Worm (Caenorhabditis elegans) whole organism, L1 larva: ENCODE data around the gene nhr-254.

Experiments used
- C34B4.2 ChIP-seq: sonication (generic microtip); optimal IDR thresholded peaks from 2 replicates; lab custom pipeline; 2017; ENCODE audit warnings: mild to moderate bottlenecking, missing genetic modification characterization, missing compliant biosample characterization
- aly-2 ChIP-seq: fragments of 150-350 bp; optimal IDR thresholded peaks from 2 replicates; lab custom pipeline; 2014; ENCODE audit warnings: missing biosample characterization, missing genetic modification characterization
- ceh-82 ChIP-seq, 3 experiments: fragments of 150-350 bp in 1 of 3; sonication (generic microtip) in 2 of 3; optimal IDR thresholded peaks; 2 replicates each; lab custom pipeline; 2014 to 2017; ENCODE audit warnings: missing biosample characterization in 3 of 3, missing genetic modification characterization in 3 of 3
- dpl-1 ChIP-seq, 3 experiments: fragments of 150-350 bp in 2 of 3; sonication (generic microtip) in 1 of 3; optimal IDR thresholded peaks; 2 replicates each; lab custom pipeline; 2014 to 2017; ENCODE audit warnings: missing biosample characterization in 3 of 3, missing genetic modification characterization in 3 of 3, missing genetic modification reagents in 3 of 3
- egl-27 ChIP-seq, 2 experiments: fragments of 150-350 bp in 1 of 2; sonication (generic microtip); optimal IDR thresholded peaks; 3 replicates each; lab custom pipeline; 2017 to 2018; ENCODE audit warnings: missing biosample characterization in 2 of 2, missing genetic modification characterization in 2 of 2, missing genetic modification reagents in 2 of 2
- elt-3 ChIP-seq, 6 experiments: fragments of 150-350 bp in 1 of 6; sonication (generic microtip); optimal IDR thresholded peaks; 2 replicates each; lab custom pipeline; 2017 to 2018; ENCODE audit warnings: missing biosample characterization in 6 of 6, missing genetic modification characterization in 6 of 6, inconsistent platforms in 1 of 6
- fkh-4 ChIP-seq: sonication (generic microtip); optimal IDR thresholded peaks from 2 replicates; lab custom pipeline; 2016; ENCODE audit warnings: missing compliant biosample characterization, missing genetic modification characterization, borderline replicate concordance
- lin-39 ChIP-seq: fragments of 150-350 bp; optimal IDR thresholded peaks from 2 replicates; lab custom pipeline; 2014; ENCODE audit warnings: missing biosample characterization, missing genetic modification reagents, missing genetic modification characterization
- pqm-1 ChIP-seq: sonication (generic microtip); optimal IDR thresholded peaks from 3 replicates; lab custom pipeline; 2017; ENCODE audit warnings: missing biosample characterization, missing genetic modification characterization
- rnt-1 ChIP-seq: sonication (generic microtip); optimal IDR thresholded peaks from 2 replicates; lab custom pipeline; 2016; ENCODE audit warnings: mild to moderate bottlenecking, missing genetic modification characterization, moderate library complexity, missing compliant biosample characterization
- sptf-1 ChIP-seq: fragments of 150-350 bp; optimal IDR thresholded peaks from 2 replicates; lab custom pipeline; 2014; ENCODE audit warnings: missing biosample characterization, missing genetic modification characterization
- tbx-2 ChIP-seq: sonication (generic microtip); optimal IDR thresholded peaks from 2 replicates; lab custom pipeline; 2016; ENCODE audit warnings: missing genetic modification characterization, missing compliant biosample characterization
- unc-130 ChIP-seq: fragments of 150-350 bp; optimal IDR thresholded peaks from 2 replicates; lab custom pipeline; 2017; ENCODE audit warnings: missing biosample characterization, missing genetic modification characterization, inconsistent platforms
- ztf-11 ChIP-seq, 2 experiments: sonication (generic microtip); optimal IDR thresholded peaks; 2 replicates each; lab custom pipeline; 2016 to 2017; ENCODE audit warnings: missing genetic modification characterization in 2 of 2, missing biosample characterization in 1 of 2, missing compliant biosample characterization in 1 of 2

DNA sequence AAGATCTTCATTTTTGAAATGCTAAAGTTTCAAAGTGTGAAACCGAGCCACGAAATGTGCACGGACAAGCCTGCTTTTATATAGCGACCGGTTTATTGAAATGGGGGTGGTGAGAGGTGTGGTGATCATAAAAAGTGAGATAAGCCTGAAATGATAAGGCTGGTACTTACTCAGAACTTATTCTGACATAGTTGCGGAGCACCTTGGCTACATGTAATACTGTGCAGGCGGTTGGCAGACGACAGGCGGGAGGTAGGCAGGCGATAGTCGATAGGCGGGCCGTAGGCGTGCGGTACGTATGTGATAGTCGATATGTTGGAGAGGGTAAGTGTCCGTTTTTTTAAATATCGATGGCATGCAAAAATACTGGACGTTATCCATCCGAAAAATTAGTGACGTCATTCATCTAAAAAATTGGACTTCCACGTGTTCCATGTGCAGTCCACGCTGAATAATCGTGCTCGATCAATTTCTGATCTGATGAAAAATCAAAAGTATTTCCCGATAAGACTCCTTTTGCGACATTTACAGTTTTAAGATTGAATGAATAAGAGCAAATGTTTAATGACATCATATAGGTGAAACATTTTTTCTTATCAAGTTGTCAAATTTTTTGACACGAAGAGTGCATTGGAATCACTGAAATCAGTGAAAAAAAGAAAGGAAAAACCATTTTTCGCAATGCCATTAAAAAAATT lies 25.4 kb downstream of the nhr-254 start, which contains the start of gene irg-8:
- TF ChIP-seq egl-27 (tag; optimal IDR thresholded peaks at IDR 0.05; lab: Kevin White, UChicago), result no peak
- no peak for TF ChIP-seq dpl-1 (GFP tag; optimal IDR thresholded peaks at IDR 0.05; lab: Kevin White, UChicago)
- no peak for TF ChIP-seq lin-39 (tag; lab: Kevin White, UChicago)
- TF ChIP-seq fkh-4 (tag; lab: Kevin White, UChicago), result no peak
- no peak for TF ChIP-seq rnt-1 (tag; lab: Kevin White, UChicago)
- TF ChIP-seq ztf-11 (tag; optimal IDR thresholded peaks at IDR 0.05; lab: Kevin White, UChicago), result no peak
- TF ChIP-seq tbx-2 (tag; lab: Kevin White, UChicago), result no peak
- TF ChIP-seq sptf-1 (tag; lab: Kevin White, UChicago), result no peak
- TF ChIP-seq ceh-82 (tag; optimal IDR thresholded peaks at IDR 0.05; lab: Kevin White, UChicago), result no peak
- no peak for TF ChIP-seq unc-130
- no peak for TF ChIP-seq elt-3 (tag; optimal IDR thresholded peaks at IDR 0.05; lab: Kevin White, UChicago)
- TF ChIP-seq aly-2 (tag; lab: Kevin White, UChicago), result no peak
- no peak for TF ChIP-seq pqm-1 (tag; lab: Kevin White, UChicago)
- no peak for TF ChIP-seq C34B4.2 (tag; lab: Kevin White, UChicago)
